Worm (Caenorhabditis elegans) whole organism, late embryonic: ENCODE measurements around the gene F32D1.7.

Experiments used
- F13H6.1 ChIP-seq: sonication (generic microtip); optimal IDR thresholded peaks from 2 replicates; lab custom pipeline; 2016; ENCODE audit warnings: missing genetic modification characterization, missing compliant biosample characterization
- ama-1 ChIP-seq: fragments of 150-350 bp; optimal IDR thresholded peaks from 2 replicates; lab custom pipeline; 2014
- elt-2 ChIP-seq: sonication (generic microtip); optimal IDR thresholded peaks from 2 replicates; lab custom pipeline; 2016; ENCODE audit warnings: missing genetic modification reagents, missing genetic modification characterization, missing compliant biosample characterization
- fkh-10 ChIP-seq: fragments of 150-350 bp; optimal IDR thresholded peaks from 2 replicates; lab custom pipeline; 2014; ENCODE audit warnings: missing biosample characterization, missing genetic modification reagents, missing genetic modification characterization
- lin-11 ChIP-seq: fragments of 200-800 bp; sonication (Bioruptor generic); optimal IDR thresholded peaks from 2 replicates; lab custom pipeline; 2018; ENCODE audit warnings: mild to moderate bottlenecking, missing genetic modification characterization, missing compliant biosample characterization
- nhr-11 ChIP-seq: fragments of 150-350 bp; optimal IDR thresholded peaks from 2 replicates; lab custom pipeline; 2014; ENCODE audit warnings: missing biosample characterization, missing genetic modification characterization
- pag-3 ChIP-seq: sonication (generic microtip); optimal IDR thresholded peaks from 2 replicates; lab custom pipeline; 2016; ENCODE audit warnings: missing compliant biosample characterization, missing genetic modification characterization, borderline replicate concordance
- rnt-1 ChIP-seq: sonication (generic microtip); optimal IDR thresholded peaks from 2 replicates; lab custom pipeline; 2016; ENCODE audit warnings: missing genetic modification characterization, missing compliant biosample characterization
- sox-2 ChIP-seq: fragments of 200-800 bp; sonication (Bioruptor generic); IDR thresholded peaks from 2 replicates; pipeline ENCODE4 v1.3.6; 2022; ENCODE audit warnings: missing genetic modification reagents, missing genetic modification characterization, missing compliant biosample characterization
- unc-86 ChIP-seq: sonication (generic microtip); optimal IDR thresholded peaks from 2 replicates; lab custom pipeline; 2016; ENCODE audit warnings: missing genetic modification characterization, missing compliant biosample characterization
- zip-5 ChIP-seq: sonication (generic microtip); optimal IDR thresholded peaks from 2 replicates; lab custom pipeline; 2016; ENCODE audit warnings: missing genetic modification characterization, missing compliant biosample characterization

DNA sequence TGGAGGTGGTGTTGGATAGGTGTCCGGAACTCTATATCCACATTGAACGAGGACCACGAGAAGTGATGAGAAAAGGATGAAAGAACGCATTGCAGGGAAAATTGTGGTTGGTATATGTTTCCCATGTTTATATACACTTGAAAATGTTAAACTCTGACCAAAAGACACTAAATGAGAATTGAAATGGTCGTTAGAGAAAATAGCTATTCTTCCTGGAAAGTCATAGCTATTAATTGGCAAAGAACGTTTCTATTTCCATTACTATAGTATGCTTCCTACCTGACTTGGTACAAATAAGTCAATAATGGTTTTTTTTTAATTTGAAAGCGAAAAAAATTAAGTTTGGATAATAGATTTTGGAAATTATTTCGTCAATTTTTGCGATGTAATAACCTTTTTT, 40.7 kb upstream of the F32D1.7 start, which contains the start of gene Y47D7A.18:
- TF ChIP-seq fkh-10 (no peak), lin-11 (tag; lab: Kevin White, UChicago) (no peak), rnt-1 (tag; lab: Kevin White, UChicago) (no peak), nhr-11 (tag; lab: Kevin White, UChicago) (no peak), zip-5 (tag; lab: Kevin White, UChicago) (no peak), F13H6.1 (tag; lab: Kevin White, UChicago) (no peak), sox-2 (no peak), pag-3 (tag; lab: Kevin White, UChicago) (no peak), unc-86 (no peak), ama-1 (no peak), elt-2 (tag; lab: Kevin White, UChicago) (no peak)
